Worm (Caenorhabditis elegans) whole organism, L4/young adult: ENCODE results near the gene zer-1.

ENCODE experiments used
- W03F9.2 ChIP-seq: fragments of 150-350 bp; optimal IDR thresholded peaks from 2 replicates; lab custom pipeline; 2014; ENCODE audit warnings: missing biosample characterization, missing genetic modification characterization
- dao-5 ChIP-seq: sonication (generic microtip); optimal IDR thresholded peaks from 2 replicates; lab custom pipeline; 2016; ENCODE audit warnings: missing genotype, missing genetic modification characterization, moderate library complexity, missing compliant biosample characterization
- him-1 ChIP-seq: sonication (generic microtip); optimal IDR thresholded peaks from 2 replicates; lab custom pipeline; 2016; ENCODE audit warnings: missing genotype, missing genetic modification reagents, missing genetic modification characterization, missing compliant biosample characterization

DNA sequence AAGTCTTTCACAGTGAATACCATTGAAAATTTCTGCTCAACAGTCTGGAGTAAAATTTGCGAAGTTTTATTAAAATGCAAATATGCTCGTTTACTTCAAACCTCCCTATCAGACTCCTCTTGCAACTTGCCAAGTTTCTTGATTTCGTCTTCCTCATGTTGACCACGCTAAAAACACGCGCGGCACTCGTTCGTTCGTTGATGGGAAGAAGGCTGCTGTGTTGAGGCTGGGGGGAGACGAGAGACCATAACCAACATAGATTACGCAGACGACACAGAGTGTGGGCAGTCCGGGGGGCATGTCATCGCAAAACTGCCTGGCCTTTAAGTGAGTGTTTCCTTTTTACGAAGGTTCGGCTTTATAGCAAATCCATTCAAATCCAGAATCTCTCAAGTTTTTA, 42.6 kb downstream of the zer-1 start:
- no peak for TF ChIP-seq him-1 (tag; lab: Kevin White, UChicago)
- no peak for TF ChIP-seq dao-5
- TF ChIP-seq W03F9.2 = no peak
